Fruit fly (Drosophila melanogaster): ENCODE data around the gene Bet1.

- TF ChIP-seq usp (GFP tag; optimal IDR thresholded peaks at IDR 0.05) (no peak), CG8478 (optimal IDR thresholded peaks at IDR 0.05) (no peak), pan (optimal IDR thresholded peaks at IDR 0.05) (no peak)
Measured at dm6 chr3L:19264141-19264487, 2.9 kb downstream of the Bet1 start, which contains the start of gene Max.
